Worm (Caenorhabditis elegans): Measurements from ENCODE around the gene F26D2.16.

The F26D2.16 gene

ce11 chrV:16401519-16401918, 18.1 kb downstream of the F26D2.16 start, which contains the start of gene F13A7.14 (continued):
- peak; percentile 16 to 90 (median 30) for TF ChIP-seq lin-35 (GFP tag; optimal IDR thresholded peaks at IDR 0.05)
- peak; percentile 42 for TF ChIP-seq K12H6.12 (tag; optimal IDR thresholded peaks at IDR 0.05)
- no peak for TF ChIP-seq nhr-179 (tag; optimal IDR thresholded peaks at IDR 0.05)
- TF ChIP-seq tbp1 (GFP tag; optimal IDR thresholded peaks at IDR 0.05): peak; percentile 28
- TF ChIP-seq let-526 (GFP tag; IDR thresholded peaks at IDR 0.05): 0 out of 2 replicates have a peak, but pooled peaks have one; percentile 51
- TF ChIP-seq nhr-27 (tag; optimal IDR thresholded peaks at IDR 0.05): no peak
- TF ChIP-seq T07F8.4 (tag; optimal IDR thresholded peaks at IDR 0.05): no peak
- no peak for TF ChIP-seq attf-5 (GFP tag; optimal IDR thresholded peaks at IDR 0.05)
- no peak for TF ChIP-seq lin-26 (GFP tag; IDR thresholded peaks at IDR 0.05)
- TF ChIP-seq C06A6.2 (GFP tag; conservative IDR thresholded peaks at IDR 0.05): no peak; the same call in 1 of the 2 replicates
- TF ChIP-seq F55B11.4 (tag; optimal IDR thresholded peaks at IDR 0.05; ENCODE audit: borderline replicate concordance, insufficient read depth): no peak
- no peak for TF ChIP-seq ztf-28 (GFP tag; IDR thresholded peaks at IDR 0.05)
- TF ChIP-seq akir-1 (GFP tag; optimal IDR thresholded peaks at IDR 0.05): peak; percentile 61
- peak; percentile 17; the same call in 1 of the 2 replicates for TF ChIP-seq egl-44 (GFP tag; IDR thresholded peaks at IDR 0.05)
- no peak for TF ChIP-seq F52B5.7 (tag; optimal IDR thresholded peaks at IDR 0.05)
- TF ChIP-seq snpc-4 (GFP tag; optimal IDR thresholded peaks at IDR 0.05): no peak
- peak in 3 of 4 experiments; percentile 53 to 72 (median 69) for TF ChIP-seq snpc-4 (tag; optimal IDR thresholded peaks at IDR 0.05)
- TF ChIP-seq ztf-3 (GFP tag; optimal IDR thresholded peaks at IDR 0.05): no peak
- no peak for TF ChIP-seq repo-1 (tag; optimal IDR thresholded peaks at IDR 0.05)
- no peak for TF ChIP-seq him-1 (tag; optimal IDR thresholded peaks at IDR 0.05)
- TF ChIP-seq F10E7.11 (tag; optimal IDR thresholded peaks at IDR 0.05): no peak
- no peak for TF ChIP-seq snpc-1.1 (tag; optimal IDR thresholded peaks at IDR 0.05; ENCODE audit: insufficient read depth)
- no peak for TF ChIP-seq Y53F4B.3 (GFP tag; IDR thresholded peaks at IDR 0.05)
- peak; percentile 70 for TF ChIP-seq rcor-1 (GFP tag; IDR thresholded peaks at IDR 0.05)
- TF ChIP-seq madf-6 (GFP tag; IDR thresholded peaks at IDR 0.05): peak; percentile 82
- no peak for TF ChIP-seq sdz-38 (tag; optimal IDR thresholded peaks at IDR 0.05)
- TF ChIP-seq athp-1 (tag; optimal IDR thresholded peaks at IDR 0.05): peak; percentile 42

ce11 chrV:16399388-16399787, 20.3 kb downstream of the F26D2.16 start, which contains the start of gene sre-36:
Gene sre-36 (plus strand): TSS chrV:16399688.
- TF ChIP-seq ets-4 (GFP tag; optimal IDR thresholded peaks at IDR 0.05) (no peak), F10E7.11 (tag; optimal IDR thresholded peaks at IDR 0.05) (no peak), mcd-1 (GFP tag; IDR thresholded peaks at IDR 0.05) (no peak), madf-3 (GFP tag; IDR thresholded peaks at IDR 0.05) (no peak), snpc-1.3 (tag; optimal IDR thresholded peaks at IDR 0.05; ENCODE audit: insufficient read depth) (no peak), athp-1 (tag; optimal IDR thresholded peaks at IDR 0.05) (no peak), somi-1 (GFP tag; optimal IDR thresholded peaks at IDR 0.05) (no peak), F23B12.7 (tag; optimal IDR thresholded peaks at IDR 0.05; ENCODE audit: insufficient read depth) (no peak), sdz-38 (tag; optimal IDR thresholded peaks at IDR 0.05) (no peak), hmg-1.2 (GFP tag; IDR thresholded peaks at IDR 0.05) (no peak), let-607 (tag; optimal IDR thresholded peaks at IDR 0.05) (no peak), cebp-1 (GFP tag; IDR thresholded peaks at IDR 0.05) (no peak), cebp-1 (tag; optimal IDR thresholded peaks at IDR 0.05) (no peak), egl-44 (GFP tag; IDR thresholded peaks at IDR 0.05) (no peak), F37B4.10 (GFP tag; IDR thresholded peaks at IDR 0.05) (no peak), ceh-100 (GFP tag; IDR thresholded peaks at IDR 0.05) (no peak), lsl-1 (GFP tag; optimal IDR thresholded peaks at IDR 0.05) (no peak), bed-1 (GFP tag; IDR thresholded peaks at IDR 0.05) (no peak), repo-1 (tag; optimal IDR thresholded peaks at IDR 0.05) (no peak), ceh-58 (GFP tag; IDR thresholded peaks at IDR 0.05) (no peak)

Measured in whole organism, young adult.